Worm (Caenorhabditis elegans) whole organism, mixed stage, embryonic: ENCODE results near the gene slo-2.

Experiments
- lsy-2 ChIP-seq: fragments of 150-350 bp; optimal IDR thresholded peaks from 2 replicates; lab custom pipeline; 2014; ENCODE audit warnings: missing biosample characterization, missing genetic modification characterization
- nhr-12 ChIP-seq: fragments of 150-350 bp; optimal IDR thresholded peaks from 2 replicates; lab custom pipeline; 2014; ENCODE audit warnings: missing biosample characterization, missing genetic modification characterization
- nhr-28 ChIP-seq: fragments of 150-350 bp; optimal IDR thresholded peaks from 2 replicates; lab custom pipeline; 2014; ENCODE audit warnings: missing biosample characterization, missing genetic modification characterization
- snpc-4 ChIP-seq: fragments of 150-350 bp; optimal IDR thresholded peaks from 2 replicates; lab custom pipeline; 2014; ENCODE audit warnings: missing biosample characterization, missing genetic modification characterization
- unc-39 ChIP-seq: fragments of 150-350 bp; optimal IDR thresholded peaks from 2 replicates; lab custom pipeline; 2014; ENCODE audit warnings: missing biosample characterization, missing genetic modification characterization

DNA sequence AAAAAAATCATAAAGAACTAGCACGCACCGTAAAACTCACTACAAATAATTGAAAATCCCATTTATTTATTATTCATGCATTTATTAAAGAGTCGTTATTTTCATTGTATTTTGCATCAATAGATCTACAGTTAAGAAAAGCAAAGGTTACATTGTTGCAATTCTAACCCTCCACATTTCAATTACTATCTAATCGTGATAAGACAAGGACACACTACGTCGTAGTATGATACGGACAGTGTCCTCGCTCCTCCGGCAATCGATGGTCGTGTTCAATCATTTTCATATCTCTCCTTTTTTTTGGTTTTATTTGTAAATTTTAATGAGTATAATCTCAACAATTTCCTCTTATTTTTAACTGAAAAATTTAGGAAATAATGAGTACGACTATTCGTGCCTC lies 12.8 kb downstream of the slo-2 start, which contains the start of gene prx-12:
- TF ChIP-seq snpc-4 (tag; lab: Kevin White, UChicago): no peak
- no peak for TF ChIP-seq lsy-2
- no peak for TF ChIP-seq unc-39
- TF ChIP-seq nhr-12 (tag; lab: Kevin White, UChicago): no peak
- no peak for TF ChIP-seq nhr-28 (tag; lab: Kevin White, UChicago)
